Fruit fly (Drosophila melanogaster) whole organism, pupa: ENCODE data around the gene Syt1.

Experiments used
- CG10348 ChIP-seq: fragments of 200-800 bp; sonication (Bioruptor generic); IDR thresholded peaks from 2 replicates; pipeline ENCODE4 v1.3.6; 2022; ENCODE audit warnings: missing biosample characterization, missing genetic modification characterization
- CG12605 ChIP-seq: fragments of 200-800 bp; sonication (Bioruptor generic); IDR thresholded peaks from 2 replicates; pipeline ENCODE4 v1.3.6; 2022; ENCODE audit warnings: missing biosample characterization, missing genetic modification characterization
- CG13204 ChIP-seq: fragments of 200-800 bp; sonication (Bioruptor generic); optimal IDR thresholded peaks from 2 replicates; lab custom pipeline; 2018; ENCODE audit warnings: missing biosample characterization, mild to moderate bottlenecking, missing genetic modification characterization, moderate library complexity
- CG14655 ChIP-seq: fragments of 200-800 bp; sonication (Bioruptor generic); optimal IDR thresholded peaks from 3 replicates; lab custom pipeline; 2017; ENCODE audit warnings: mild to moderate bottlenecking, missing biosample characterization, missing genetic modification reagents, missing genetic modification characterization
- CG15710 ChIP-seq: fragments of 200-800 bp; sonication (Bioruptor generic); optimal IDR thresholded peaks from 2 replicates; lab custom pipeline; 2018; ENCODE audit warnings: missing biosample characterization, mild to moderate bottlenecking, missing genetic modification characterization, moderate library complexity
- CG17806 ChIP-seq: fragments of 200-800 bp; sonication (Bioruptor generic); optimal IDR thresholded peaks from 2 replicates; lab custom pipeline; 2018; ENCODE audit warnings: missing biosample characterization, mild to moderate bottlenecking, missing genetic modification characterization, moderate library complexity
- CG32121 ChIP-seq: fragments of 200-800 bp; sonication (Bioruptor generic); IDR thresholded peaks from 2 replicates; pipeline ENCODE4 v1.3.6; 2022; ENCODE audit warnings: missing biosample characterization, missing genetic modification characterization
- CG34367 ChIP-seq: fragments of 200-800 bp; sonication (Bioruptor generic); optimal IDR thresholded peaks from 2 replicates; lab custom pipeline; 2018; ENCODE audit warnings: missing biosample characterization, mild to moderate bottlenecking, missing genetic modification characterization
- CG4496 ChIP-seq: fragments of 200-800 bp; sonication (Bioruptor generic); IDR thresholded peaks from 3 replicates; pipeline ENCODE4 v1.3.6; 2022; ENCODE audit warnings: missing biosample characterization, missing genetic modification characterization
- CG8159 ChIP-seq: fragments of 200-800 bp; sonication (Bioruptor generic); optimal IDR thresholded peaks from 3 replicates; lab custom pipeline; 2018; ENCODE audit warnings: missing biosample characterization, mild to moderate bottlenecking, missing genetic modification characterization, moderate library complexity
- CG8301 ChIP-seq: fragments of 200-800 bp; sonication (Bioruptor generic); optimal IDR thresholded peaks from 2 replicates; lab custom pipeline; 2018; ENCODE audit warnings: missing biosample characterization, mild to moderate bottlenecking, missing genetic modification characterization
- CG9948 ChIP-seq: fragments of 200-800 bp; sonication (Bioruptor generic); optimal IDR thresholded peaks from 2 replicates; lab custom pipeline; 2018; ENCODE audit warnings: missing biosample characterization, mild to moderate bottlenecking, missing genetic modification characterization, moderate library complexity
- D1 ChIP-seq: fragments of 200-800 bp; sonication (Bioruptor generic); optimal IDR thresholded peaks from 2 replicates; lab custom pipeline; 2018; ENCODE audit warnings: missing biosample characterization, mild to moderate bottlenecking, missing genetic modification characterization, moderate library complexity
- EcR ChIP-seq: fragments of 200-800 bp; sonication (Bioruptor generic); optimal IDR thresholded peaks from 3 replicates; lab custom pipeline; 2019; ENCODE audit warnings: missing biosample characterization, missing genetic modification characterization, mild to moderate bottlenecking, moderate library complexity, missing genetic modification reagents
- Ets98B ChIP-seq: fragments of 200-800 bp; sonication (Bioruptor generic); IDR thresholded peaks from 2 replicates; pipeline ENCODE4 v1.3.6; 2022; ENCODE audit warnings: missing biosample characterization, missing genetic modification characterization
- Pif1A ChIP-seq: fragments of 200-800 bp; sonication (Bioruptor generic); optimal IDR thresholded peaks from 3 replicates; lab custom pipeline; 2016; ENCODE audit warnings: missing biosample characterization, missing genetic modification characterization
- Pif1B ChIP-seq: fragments of 200-800 bp; sonication (Bioruptor generic); optimal IDR thresholded peaks from 3 replicates; lab custom pipeline; 2016; ENCODE audit warnings: missing biosample characterization, missing genetic modification characterization
- Snoo ChIP-seq: fragments of 200-800 bp; sonication (Bioruptor generic); optimal IDR thresholded peaks from 3 replicates; lab custom pipeline; 2017; ENCODE audit warnings: missing biosample characterization, mild to moderate bottlenecking, missing genetic modification characterization, inconsistent platforms
- fd96Ca ChIP-seq: fragments of 200-800 bp; sonication (Bioruptor generic); IDR thresholded peaks from 3 replicates; pipeline ENCODE4 v1.3.6; 2022; ENCODE audit warnings: missing biosample characterization, missing genetic modification characterization
- gl ChIP-seq: fragments of 200-800 bp; sonication (Bioruptor generic); optimal IDR thresholded peaks from 2 replicates; lab custom pipeline; 2018; ENCODE audit warnings: missing biosample characterization, mild to moderate bottlenecking, missing genetic modification characterization
- rn ChIP-seq: fragments of 200-800 bp; sonication (Bioruptor generic); IDR thresholded peaks from 2 replicates; pipeline ENCODE4 v1.3.6; 2022; ENCODE audit warnings: missing biosample characterization, missing genetic modification characterization

The Syt1 gene

dm6 chr2L:2737561-2737960, 62.2 kb downstream of the Syt1 start:
- no peak for TF ChIP-seq CG10348 (GFP tag; lab: Robert Waterston, UW)
- TF ChIP-seq EcR: peak; percentile 95
- TF ChIP-seq CG9948 (tag; lab: Kevin White, UChicago): no peak
- TF ChIP-seq, all 21 proteins: peak for 1

- peak; percentile 35 for TF ChIP-seq EcR
- no peak for TF ChIP-seq CG10348 (GFP tag; lab: Robert Waterston, UW)
These were observed 64.2 kb downstream of the Syt1 start for dm6 chr2L:2735539-2735938.

dm6 chr2L:2734946-2735345, 64.8 kb downstream of the Syt1 start:
- peak; percentile 23 for TF ChIP-seq CG9948 (tag; lab: Kevin White, UChicago)
- TF ChIP-seq CG8159: peak; percentile 32
- 0 out of 3 replicates have a peak, but pooled peaks have one; percentile 14 for TF ChIP-seq CG4496
- peak; percentile 24 for TF ChIP-seq CG14655
- TF ChIP-seq CG15710 (tag; lab: Kevin White, UChicago): peak; percentile 19
- no peak for TF ChIP-seq rn (GFP tag; lab: Robert Waterston, UW)
- TF ChIP-seq Pif1B (GFP tag; lab: Kevin White, UChicago): no peak

- TF ChIP-seq gl (peak; percentile 70), CG8159 (peak; percentile 93), CG8301 (tag; lab: Kevin White, UChicago) (peak; percentile 87), rn (GFP tag; lab: Robert Waterston, UW) (peak; percentile 48; the same call in 1 of the 2 replicates), CG4496 (peak; percentile 83), CG17806 (peak; percentile 86), CG13204 (GFP tag; lab: Kevin White, UChicago) (peak; percentile 68), D1 (no peak), CG32121 (peak; percentile 77; the same call in 1 of the 2 replicates), Pif1B (GFP tag; lab: Kevin White, UChicago) (peak; percentile 80), Pif1A (GFP tag; lab: Kevin White, UChicago) (peak; percentile 79), fd96Ca (GFP tag; lab: Robert Waterston, UW) (peak; percentile 76), EcR (no peak), CG34367 (tag; lab: Kevin White, UChicago) (peak; percentile 79), CG10348 (GFP tag; lab: Robert Waterston, UW) (no peak), CG15710 (tag; lab: Kevin White, UChicago) (peak; percentile 90), Snoo (tag; lab: Kevin White, UChicago) (peak; percentile 45), CG14655 (peak; percentile 92), CG9948 (tag; lab: Kevin White, UChicago) (peak; percentile 85), CG12605 (GFP tag; lab: Robert Waterston, UW) (no peak), Ets98B (GFP tag; lab: Robert Waterston, UW) (peak; percentile 32)
These were observed 65.6 kb downstream of the Syt1 start for dm6 chr2L:2734215-2734614.

dm6 chr2L:2732139-2732830, 67.5 kb downstream of the Syt1 start:
- TF ChIP-seq Pif1B (GFP tag; lab: Kevin White, UChicago): no peak
- no peak for TF ChIP-seq Snoo (tag; lab: Kevin White, UChicago)
- no peak for TF ChIP-seq EcR
- TF ChIP-seq CG17806: no peak
- TF ChIP-seq CG15710 (tag; lab: Kevin White, UChicago): no peak
- TF ChIP-seq CG9948 (tag; lab: Kevin White, UChicago): no peak
- no peak for TF ChIP-seq CG13204 (GFP tag; lab: Kevin White, UChicago)
- no peak for TF ChIP-seq CG32121
- no peak for TF ChIP-seq rn (GFP tag; lab: Robert Waterston, UW)
- no peak for TF ChIP-seq Pif1A (GFP tag; lab: Kevin White, UChicago)
- TF ChIP-seq CG8159: no peak
- no peak for TF ChIP-seq CG4496
- no peak for TF ChIP-seq CG14655
- TF ChIP-seq Ets98B (GFP tag; lab: Robert Waterston, UW): no peak
- TF ChIP-seq CG34367 (tag; lab: Kevin White, UChicago): no peak
- TF ChIP-seq CG8301 (tag; lab: Kevin White, UChicago): no peak
- no peak for TF ChIP-seq gl
- no peak for TF ChIP-seq D1

dm6 chr2L:2731370-2732138, 68.2 kb downstream of the Syt1 start:
- TF ChIP-seq Snoo (tag; lab: Kevin White, UChicago): no peak
- TF ChIP-seq Pif1A (GFP tag; lab: Kevin White, UChicago): peak; percentile 22
- TF ChIP-seq D1: no peak
- TF ChIP-seq CG10348 (GFP tag; lab: Robert Waterston, UW): no peak
- TF ChIP-seq fd96Ca (GFP tag; lab: Robert Waterston, UW): peak; percentile 73; the same call in 2 of the 3 replicates
- peak; percentile 68; the same call in 2 of the 3 replicates for TF ChIP-seq CG4496
- peak; percentile 77 for TF ChIP-seq Ets98B (GFP tag; lab: Robert Waterston, UW)
- no peak for TF ChIP-seq CG34367 (tag; lab: Kevin White, UChicago)
- TF ChIP-seq CG8301 (tag; lab: Kevin White, UChicago): peak; percentile 55
- TF ChIP-seq gl: no peak
- no peak for TF ChIP-seq EcR
- TF ChIP-seq CG13204 (GFP tag; lab: Kevin White, UChicago): no peak
- peak; percentile 58 for TF ChIP-seq CG14655
- 0 out of 2 replicates have a peak, but pooled peaks have one; percentile 9 for TF ChIP-seq CG12605 (GFP tag; lab: Robert Waterston, UW)
- TF ChIP-seq CG32121: peak; percentile 50; the same call in 1 of the 2 replicates
- TF ChIP-seq CG15710 (tag; lab: Kevin White, UChicago): no peak
- TF ChIP-seq CG9948 (tag; lab: Kevin White, UChicago): no peak
- no peak for TF ChIP-seq Pif1B (GFP tag; lab: Kevin White, UChicago)
- TF ChIP-seq CG8159: no peak
- peak; percentile 13 for TF ChIP-seq CG17806
- no peak for TF ChIP-seq rn (GFP tag; lab: Robert Waterston, UW)
